Fruit fly (Drosophila melanogaster): ENCODE measurements around the gene Ir94c.
A peak's percentile ranks its signal among the peaks of the same experiment; 100 is the strongest.

Gene Ir94c

DNA sequence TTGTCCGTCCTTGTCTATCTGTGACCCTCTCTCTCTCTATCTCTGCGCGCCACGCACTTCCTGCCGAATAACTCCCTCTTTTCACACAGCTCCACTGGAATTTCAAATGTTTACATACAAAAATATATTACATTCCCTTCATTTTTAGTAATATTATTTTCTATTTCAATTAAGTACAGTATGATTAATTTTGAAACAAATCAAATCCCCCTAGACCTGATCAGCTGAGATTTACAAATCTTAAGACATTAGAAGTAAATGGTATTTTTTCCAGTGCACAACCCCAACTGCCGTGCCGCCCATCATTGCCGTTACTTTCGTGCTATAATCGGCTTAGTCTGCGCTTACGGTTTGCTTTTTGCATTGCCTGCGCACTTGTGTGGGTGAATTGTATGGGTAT lies 10.9 kb downstream of the Ir94c start (continued):
- TF ChIP-seq lilli (GFP tag; optimal IDR thresholded peaks at IDR 0.05) (peak; percentile 35), br (optimal IDR thresholded peaks at IDR 0.05) (no peak), knrl (GFP tag; IDR thresholded peaks at IDR 0.05; ENCODE audit: partially characterized antibody) (no peak), CG17385 (GFP tag; optimal IDR thresholded peaks at IDR 0.05) (peak; percentile 53), Aef1 (GFP tag; IDR thresholded peaks at IDR 0.05) (no peak), kni (GFP tag; optimal IDR thresholded peaks at IDR 0.05) (no peak), Hr78 (GFP tag; optimal IDR thresholded peaks at IDR 0.05) (no peak), CG12071 (GFP tag; optimal IDR thresholded peaks at IDR 0.05) (peak; percentile 83), HHEX (GFP tag; optimal IDR thresholded peaks at IDR 0.05) (peak; percentile 68), CG10209 (GFP tag; optimal IDR thresholded peaks at IDR 0.05) (peak; percentile 23), CG4424 (GFP tag; optimal IDR thresholded peaks at IDR 0.05) (peak; percentile 58), bcd (GFP tag; optimal IDR thresholded peaks at IDR 0.05) (peak; percentile 48), tio (GFP tag; optimal IDR thresholded peaks at IDR 0.05) (no peak), sob (GFP tag; IDR thresholded peaks at IDR 0.05) (0 out of 2 replicates have a peak, but pooled peaks have one; percentile 34), Hmr (GFP tag; optimal IDR thresholded peaks at IDR 0.05) (peak; percentile 76), gce (GFP tag; IDR thresholded peaks at IDR 0.05) (no peak), CG12769 (tag; optimal IDR thresholded peaks at IDR 0.05) (peak; percentile 68), h (optimal IDR thresholded peaks at IDR 0.05) (no peak), sens (GFP tag) (peak; percentile 62), CG6689 (GFP tag; IDR thresholded peaks at IDR 0.05) (peak; percentile 44), prd (optimal IDR thresholded peaks at IDR 0.05) (no peak), prd (GFP tag; IDR thresholded peaks at IDR 0.05) (peak; percentile 45; the same call in 1 of the 3 replicates), CG1792 (GFP tag; optimal IDR thresholded peaks at IDR 0.05) (no peak), CG5180 (GFP tag; optimal IDR thresholded peaks at IDR 0.05) (peak; percentile 14), gcm (GFP tag; optimal IDR thresholded peaks at IDR 0.05) (no peak), CoRest (tag; optimal IDR thresholded peaks at IDR 0.05) (peak; percentile 57), her (GFP tag; optimal IDR thresholded peaks at IDR 0.05) (no peak), CG12219 (GFP tag; optimal IDR thresholded peaks at IDR 0.05) (no peak), E2f1 (GFP tag; IDR thresholded peaks at IDR 0.05) (peak; percentile 48; the same call in 1 of the 2 replicates), CG3065 (GFP tag; optimal IDR thresholded peaks at IDR 0.05) (no peak), CG2120 (GFP tag; optimal IDR thresholded peaks at IDR 0.05) (peak; percentile 67), CG6765 (GFP tag; optimal IDR thresholded peaks at IDR 0.05) (peak; percentile 39), zfh2 (GFP tag; optimal IDR thresholded peaks at IDR 0.05) (no peak), BtbVII (GFP tag; optimal IDR thresholded peaks at IDR 0.05) (peak; percentile 64), org-1 (GFP tag; optimal IDR thresholded peaks at IDR 0.05) (peak; percentile 36), Ssrp (tag; optimal IDR thresholded peaks at IDR 0.05) (peak; percentile 8), CG18619 (GFP tag; optimal IDR thresholded peaks at IDR 0.05) (peak; percentile 8), CG3847 (GFP tag; IDR thresholded peaks at IDR 0.05) (0 out of 2 replicates have a peak, but pooled peaks have one; percentile 33), CG17829 (tag; optimal IDR thresholded peaks at IDR 0.05) (no peak), tap (tag; optimal IDR thresholded peaks at IDR 0.05) (peak; percentile 43), CG8388 (GFP tag; optimal IDR thresholded peaks at IDR 0.05) (peak; percentile 30), cas (GFP tag; IDR thresholded peaks at IDR 0.05) (no peak), CG11456 (GFP tag; IDR thresholded peaks at IDR 0.05) (no peak), Fer3 (tag; optimal IDR thresholded peaks at IDR 0.05) (peak; percentile 62), Fer2 (tag; optimal IDR thresholded peaks at IDR 0.05) (peak; percentile 41), Antp (GFP tag; optimal IDR thresholded peaks at IDR 0.05) (no peak), Oli (tag; optimal IDR thresholded peaks at IDR 0.05) (peak; percentile 42), pfk (GFP tag; optimal IDR thresholded peaks at IDR 0.05) (no peak), gem (tag; optimal IDR thresholded peaks at IDR 0.05) (peak; percentile 71), onecut (GFP tag; IDR thresholded peaks at IDR 0.05) (peak; percentile 39; the same call in 1 of the 2 replicates), CG34422 (GFP tag; IDR thresholded peaks at IDR 0.05) (no peak), CG10654 (GFP tag; optimal IDR thresholded peaks at IDR 0.05) (peak; percentile 18)

All from whole organism, embryonic.